Worm (Caenorhabditis elegans) whole organism, L3 larva: ENCODE results near the gene ifb-1.

ENCODE experiments used
- R02D3.7 ChIP-seq: fragments of 150-350 bp; optimal IDR thresholded peaks from 2 replicates; lab custom pipeline; 2014; ENCODE audit warnings: missing biosample characterization, missing genetic modification characterization
- ZK546.5 ChIP-seq: sonication (generic microtip); optimal IDR thresholded peaks from 2 replicates; lab custom pipeline; 2017; ENCODE audit warnings: missing biosample characterization, missing genetic modification characterization
- aly-2 ChIP-seq: fragments of 150-350 bp; optimal IDR thresholded peaks from 2 replicates; lab custom pipeline; 2014; ENCODE audit warnings: missing biosample characterization, missing genetic modification characterization
- ama-1 ChIP-seq: fragments of 150-350 bp; optimal IDR thresholded peaks from 2 replicates; lab custom pipeline; 2018
- ceh-28 ChIP-seq: fragments of 150-350 bp; optimal IDR thresholded peaks from 2 replicates; lab custom pipeline; 2014; ENCODE audit warnings: missing biosample characterization, missing genetic modification reagents, missing genetic modification characterization
- ceh-9 ChIP-seq: sonication (generic microtip); optimal IDR thresholded peaks from 2 replicates; lab custom pipeline; 2018; ENCODE audit warnings: missing biosample characterization, missing genetic modification characterization
- daf-12 ChIP-seq: fragments of 150-350 bp; optimal IDR thresholded peaks from 2 replicates; lab custom pipeline; 2014; ENCODE audit warnings: missing biosample characterization, missing genetic modification reagents, missing genetic modification characterization
- egl-27 ChIP-seq: sonication (generic microtip); optimal IDR thresholded peaks from 4 replicates; lab custom pipeline; 2017; ENCODE audit warnings: missing biosample characterization, missing genetic modification reagents, missing genetic modification characterization
- egl-5 ChIP-seq: fragments of 150-350 bp; optimal IDR thresholded peaks from 2 replicates; lab custom pipeline; 2017; ENCODE audit warnings: missing biosample characterization, missing genetic modification reagents, missing genetic modification characterization, inconsistent platforms
- elt-1 ChIP-seq: fragments of 150-350 bp; optimal IDR thresholded peaks from 2 replicates; lab custom pipeline; 2014; ENCODE audit warnings: missing biosample characterization, missing genetic modification characterization
- elt-2 ChIP-seq: sonication (generic microtip); optimal IDR thresholded peaks from 2 replicates; lab custom pipeline; 2016; ENCODE audit warnings: missing genetic modification reagents, mild to moderate bottlenecking, missing genetic modification characterization, missing compliant biosample characterization
- eor-1 ChIP-seq, 2 experiments: fragments of 150-350 bp; optimal IDR thresholded peaks; 2 replicates each; lab custom pipeline; 2014 to 2018; ENCODE audit warnings: missing biosample characterization in 2 of 2, missing genetic modification characterization in 2 of 2
- fkh-10 ChIP-seq: sonication (generic microtip); optimal IDR thresholded peaks from 2 replicates; lab custom pipeline; 2017; ENCODE audit warnings: missing biosample characterization, missing genetic modification reagents, missing genetic modification characterization
- fkh-2 ChIP-seq: fragments of 150-350 bp; optimal IDR thresholded peaks from 2 replicates; lab custom pipeline; 2014; ENCODE audit warnings: missing biosample characterization, missing genetic modification reagents, missing genetic modification characterization
- fos-1 ChIP-seq: fragments of 150-350 bp; optimal IDR thresholded peaks from 2 replicates; lab custom pipeline; 2014; ENCODE audit warnings: missing biosample characterization, missing genetic modification characterization
- hmg-11 ChIP-seq: sonication (generic microtip); optimal IDR thresholded peaks from 2 replicates; lab custom pipeline; 2016; ENCODE audit warnings: missing genetic modification characterization, missing compliant biosample characterization
- jun-1 ChIP-seq: fragments of 150-350 bp; optimal IDR thresholded peaks from 2 replicates; lab custom pipeline; 2014; ENCODE audit warnings: missing biosample characterization, missing genetic modification reagents, missing genetic modification characterization
- lin-39 ChIP-seq: fragments of 150-350 bp; optimal IDR thresholded peaks from 2 replicates; lab custom pipeline; 2018; ENCODE audit warnings: missing biosample characterization, missing genetic modification reagents, missing genetic modification characterization
- mdl-1 ChIP-seq: fragments of 150-350 bp; optimal IDR thresholded peaks from 2 replicates; lab custom pipeline; 2014; ENCODE audit warnings: missing biosample characterization, missing genetic modification characterization
- mml-1 ChIP-seq: fragments of 150-350 bp; sonication (generic microtip); optimal IDR thresholded peaks from 3 replicates; lab custom pipeline; 2014; ENCODE audit warnings: missing biosample characterization, missing genetic modification characterization
- nfya-1 ChIP-seq: sonication (generic microtip); optimal IDR thresholded peaks from 2 replicates; lab custom pipeline; 2017; ENCODE audit warnings: missing genetic modification characterization, mild to moderate bottlenecking, missing compliant biosample characterization, antibody characterized with exemption, moderate library complexity; ENCODE audit not compliant: insufficient read depth
- nhr-11 ChIP-seq: fragments of 150-350 bp; optimal IDR thresholded peaks from 2 replicates; lab custom pipeline; 2014; ENCODE audit warnings: missing biosample characterization, missing genetic modification characterization
- nhr-12 ChIP-seq: fragments of 150-350 bp; optimal IDR thresholded peaks from 2 replicates; lab custom pipeline; 2014; ENCODE audit warnings: missing biosample characterization, missing genetic modification characterization
- nhr-23 ChIP-seq: fragments of 150-350 bp; optimal IDR thresholded peaks from 2 replicates; lab custom pipeline; 2014; ENCODE audit warnings: missing biosample characterization, missing genetic modification reagents, missing genetic modification characterization
- nhr-237 ChIP-seq: fragments of 150-350 bp; optimal IDR thresholded peaks from 2 replicates; lab custom pipeline; 2014; ENCODE audit warnings: missing biosample characterization, missing genetic modification characterization
- nhr-25 ChIP-seq: sonication (generic microtip); optimal IDR thresholded peaks from 2 replicates; lab custom pipeline; 2017; ENCODE audit warnings: missing biosample characterization, missing genetic modification characterization
- nhr-43 ChIP-seq: sonication (generic microtip); optimal IDR thresholded peaks from 2 replicates; lab custom pipeline; 2016; ENCODE audit warnings: mild to moderate bottlenecking, missing genetic modification characterization, missing compliant biosample characterization; ENCODE audit not compliant: poor library complexity, severe bottlenecking
- nhr-67 ChIP-seq: fragments of 150-350 bp; optimal IDR thresholded peaks from 2 replicates; lab custom pipeline; 2014; ENCODE audit warnings: missing biosample characterization, missing genetic modification characterization
- nhr-77 ChIP-seq: fragments of 150-350 bp; optimal IDR thresholded peaks from 2 replicates; lab custom pipeline; 2014; ENCODE audit warnings: missing biosample characterization, missing genetic modification characterization
- pqm-1 ChIP-seq: fragments of 150-350 bp; optimal IDR thresholded peaks from 2 replicates; lab custom pipeline; 2017; ENCODE audit warnings: missing biosample characterization, missing genetic modification characterization, inconsistent platforms
- sea-2 ChIP-seq: fragments of 150-350 bp; sonication (generic microtip); optimal IDR thresholded peaks from 4 replicates; lab custom pipeline; 2014; ENCODE audit warnings: missing biosample characterization, missing genetic modification reagents, missing genetic modification characterization
- skn-1 ChIP-seq: fragments of 150-350 bp; optimal IDR thresholded peaks from 2 replicates; lab custom pipeline; 2014; ENCODE audit warnings: missing biosample characterization, missing genetic modification characterization
- snpc-4 ChIP-seq: fragments of 150-350 bp; optimal IDR thresholded peaks from 2 replicates; lab custom pipeline; 2014; ENCODE audit warnings: missing biosample characterization, missing genetic modification characterization
- tbx-2 ChIP-seq: sonication (generic microtip); optimal IDR thresholded peaks from 2 replicates; lab custom pipeline; 2016; ENCODE audit warnings: mild to moderate bottlenecking, missing genetic modification characterization, missing compliant biosample characterization
- unc-39 ChIP-seq: sonication (generic microtip); optimal IDR thresholded peaks from 4 replicates; lab custom pipeline; 2017; ENCODE audit warnings: missing biosample characterization, missing genetic modification characterization
- zag-1 ChIP-seq: fragments of 150-350 bp; optimal IDR thresholded peaks from 2 replicates; lab custom pipeline; 2014; ENCODE audit warnings: missing biosample characterization, missing genetic modification characterization
- ztf-11 ChIP-seq: fragments of 150-350 bp; optimal IDR thresholded peaks from 2 replicates; lab custom pipeline; 2014; ENCODE audit warnings: missing biosample characterization, missing genetic modification characterization
- ztf-4 ChIP-seq: fragments of 150-350 bp; optimal IDR thresholded peaks from 2 replicates; lab custom pipeline; 2014; ENCODE audit warnings: missing biosample characterization, missing genetic modification characterization

Gene ifb-1

ce11 chrII:5790313-5790773, 24.9 kb downstream of the ifb-1 start, which contains the start of gene lect-2:
Gene lect-2 (plus strand): TSS chrII:5790723.
- no peak for TF ChIP-seq ceh-9
- no peak for TF ChIP-seq pqm-1
- no peak for TF ChIP-seq nfya-1
- no peak for TF ChIP-seq nhr-23 (tag; lab: Kevin White, UChicago)
- peak; percentile 20 for TF ChIP-seq lin-39 (tag; lab: Kevin White, UChicago)
- no peak for TF ChIP-seq nhr-11 (tag; lab: Kevin White, UChicago)
- TF ChIP-seq elt-1 (tag; lab: Kevin White, UChicago), result peak; percentile 39
- TF ChIP-seq tbx-2, result no peak
- TF ChIP-seq zag-1 (tag; lab: Kevin White, UChicago), result no peak
- no peak for TF ChIP-seq daf-12 (tag; lab: Kevin White, UChicago)
- TF ChIP-seq egl-5 (tag; lab: Kevin White, UChicago), result peak; percentile 70
- no peak for TF ChIP-seq unc-39

- no peak for TF ChIP-seq elt-2
- no peak for TF ChIP-seq mdl-1 (tag; lab: Kevin White, UChicago)
- TF ChIP-seq nhr-25, result no peak
- no peak for TF ChIP-seq eor-1 (tag; optimal IDR thresholded peaks at IDR 0.05; lab: Kevin White, UChicago)
- no peak for TF ChIP-seq nhr-237 (tag; lab: Kevin White, UChicago)
- no peak for TF ChIP-seq mml-1 (tag; lab: Kevin White, UChicago)
- no peak for TF ChIP-seq fos-1
- TF ChIP-seq aly-2 (tag; lab: Kevin White, UChicago), result no peak
- no peak for TF ChIP-seq nhr-67 (tag; lab: Kevin White, UChicago)
- no peak for TF ChIP-seq daf-12 (tag; lab: Kevin White, UChicago)
- TF ChIP-seq nhr-43 (tag; lab: Kevin White, UChicago), result no peak
- TF ChIP-seq hmg-11, result no peak
- TF ChIP-seq skn-1 (tag; lab: Kevin White, UChicago), result no peak
- TF ChIP-seq egl-27, result no peak
- no peak for TF ChIP-seq egl-5 (tag; lab: Kevin White, UChicago)
Observed at ce11 chrII:5792490-5792889, 27.1 kb downstream of the ifb-1 start, which contains the start of gene K05F1.14. Gene K05F1.14 (minus strand): TSS chrII:5792590.

DNA sequence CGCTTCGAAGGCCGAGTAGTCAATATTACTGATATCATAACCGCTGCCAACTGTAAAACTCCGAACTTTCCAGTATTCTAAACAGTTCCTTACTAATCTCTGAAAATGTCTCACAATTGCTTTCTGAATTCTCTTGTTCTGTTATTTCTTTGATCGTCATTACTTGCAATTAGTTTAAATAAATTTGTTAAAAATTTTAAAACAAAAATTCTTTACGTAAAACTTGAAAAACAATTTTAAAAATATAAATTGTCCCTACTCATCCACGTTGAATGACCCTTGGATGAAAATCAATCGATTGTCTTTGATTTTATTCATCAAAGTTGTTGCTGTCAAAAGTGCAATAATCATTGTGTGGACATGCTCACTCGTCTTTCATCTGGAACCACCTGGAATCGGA, 28.8 kb downstream of the ifb-1 start, which contains the start of gene acdh-8:
Gene acdh-8, plus strand, starts transcription at position 301 of the 400 bp plus-strand sequence.
- TF ChIP-seq nhr-67 (tag; lab: Kevin White, UChicago) (no peak), elt-1 (tag; lab: Kevin White, UChicago) (no peak), snpc-4 (tag; lab: Kevin White, UChicago) (no peak), tbx-2 (no peak), egl-5 (tag; lab: Kevin White, UChicago) (no peak), nhr-12 (no peak), ama-1 (lab: Kevin White, UChicago) (no peak), jun-1 (tag; lab: Kevin White, UChicago) (no peak), fos-1 (no peak), ceh-28 (tag; lab: Kevin White, UChicago) (no peak), fkh-2 (tag; lab: Kevin White, UChicago) (no peak), nhr-77 (tag; lab: Kevin White, UChicago) (no peak), lin-39 (tag; lab: Kevin White, UChicago) (no peak), nhr-25 (no peak), aly-2 (tag; lab: Kevin White, UChicago) (no peak), unc-39 (no peak), ZK546.5 (tag; lab: Kevin White, UChicago) (no peak), ztf-11 (tag; lab: Kevin White, UChicago) (no peak)

DNA sequence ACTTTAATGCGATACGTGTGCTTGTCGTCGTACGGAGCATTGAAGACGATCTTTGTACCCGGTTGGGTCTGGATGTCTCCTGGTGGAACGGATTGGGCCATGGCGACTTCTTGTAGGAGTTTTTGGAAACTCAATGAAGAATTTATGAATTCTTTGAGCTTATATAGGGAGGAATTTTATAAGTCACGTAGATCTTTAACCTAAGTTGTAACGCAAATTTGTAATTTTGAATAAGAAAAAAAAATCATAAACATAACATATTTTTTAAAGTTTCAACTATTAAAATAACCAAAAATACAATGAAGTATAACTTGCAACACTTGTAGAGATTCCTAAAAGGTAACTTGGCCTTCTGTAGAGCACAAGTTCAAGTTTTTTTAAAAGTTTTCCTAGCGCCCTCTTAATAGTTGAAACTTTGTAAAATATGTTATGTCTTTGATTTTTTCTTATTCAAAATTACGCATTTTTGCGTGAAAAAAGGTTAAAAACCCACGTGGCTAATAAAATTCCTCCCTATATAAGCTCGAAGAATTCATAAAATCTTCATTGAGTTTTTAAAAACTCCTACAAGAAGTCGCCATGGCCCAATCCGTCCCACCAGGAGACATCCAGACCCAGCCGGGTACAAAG, 32.0 kb downstream of the ifb-1 start, which contains the start of the genes msp-63 and msp-142:
Gene msp-63, minus strand, starts transcription at position 101 of the 630 bp plus-strand sequence.
Gene msp-142, plus strand, starts transcription at position 580 of the 630 bp plus-strand sequence.
- no peak for TF ChIP-seq R02D3.7 (tag; lab: Kevin White, UChicago)
- no peak for TF ChIP-seq egl-5 (tag; lab: Kevin White, UChicago)
- no peak for TF ChIP-seq fkh-10 (GFP tag; lab: Kevin White, UChicago)
- no peak for TF ChIP-seq ztf-4
- TF ChIP-seq aly-2 (tag; lab: Kevin White, UChicago), result no peak
- no peak for TF ChIP-seq jun-1 (tag; lab: Kevin White, UChicago)
- no peak for TF ChIP-seq skn-1 (tag; lab: Kevin White, UChicago)
- no peak for TF ChIP-seq elt-2
- no peak for TF ChIP-seq tbx-2
- TF ChIP-seq eor-1 (tag; optimal IDR thresholded peaks at IDR 0.05; lab: Kevin White, UChicago), result no peak
- TF ChIP-seq nhr-43 (tag; lab: Kevin White, UChicago), result no peak
- TF ChIP-seq ztf-11 (tag; lab: Kevin White, UChicago), result no peak
- TF ChIP-seq fos-1, result no peak
- TF ChIP-seq mml-1 (tag; lab: Kevin White, UChicago), result no peak
- no peak for TF ChIP-seq zag-1 (tag; lab: Kevin White, UChicago)
- no peak for TF ChIP-seq sea-2 (GFP tag; lab: Kevin White, UChicago)
